Worm (Caenorhabditis elegans): ENCODE results near the gene T22F7.1.

DNA sequence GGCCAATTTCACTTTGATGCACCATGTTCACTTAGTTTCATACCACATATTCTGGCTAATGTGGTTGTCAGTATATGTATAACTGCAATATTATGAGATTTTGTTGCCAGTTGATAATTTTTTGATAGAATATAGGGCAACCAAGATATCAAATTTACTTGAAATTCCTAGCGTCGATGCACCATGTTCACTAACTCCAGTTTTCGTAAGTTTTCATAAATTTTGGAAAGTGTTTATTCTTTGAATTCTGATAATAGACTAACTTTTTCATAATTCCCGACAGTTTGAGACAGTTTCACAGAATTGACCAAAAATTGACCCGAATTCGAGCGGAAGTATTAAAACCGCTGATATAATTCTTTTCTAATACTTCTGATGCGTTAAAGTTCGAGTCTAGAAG lies 4.8 kb upstream of the T22F7.1 start:
- TF ChIP-seq lsy-2 (tag; optimal IDR thresholded peaks at IDR 0.05) (no peak), nhr-12 (tag; optimal IDR thresholded peaks at IDR 0.05) (no peak), fos-1 (tag; optimal IDR thresholded peaks at IDR 0.05) (no peak), C34B4.2 (tag; optimal IDR thresholded peaks at IDR 0.05) (no peak), nhr-28 (tag; optimal IDR thresholded peaks at IDR 0.05) (no peak), Y116A8C.19 (tag; optimal IDR thresholded peaks at IDR 0.05; ENCODE audit: borderline replicate concordance) (no peak), zip-4 (GFP tag; optimal IDR thresholded peaks at IDR 0.05) (no peak), lin-39 (tag; optimal IDR thresholded peaks at IDR 0.05) (no peak), snpc-4 (tag; optimal IDR thresholded peaks at IDR 0.05) (no peak), nhr-84 (tag; optimal IDR thresholded peaks at IDR 0.05) (no peak), skn-1 (tag; optimal IDR thresholded peaks at IDR 0.05) (no peak)
